Worm (Caenorhabditis elegans) whole organism, midembryonic: ENCODE data around the gene F59F5.5.

Experiments
- T22C8.4 ChIP-seq: fragments of 200-800 bp; sonication (Bioruptor generic); IDR thresholded peaks from 2 replicates; pipeline ENCODE4 v1.3.6; 2022; ENCODE audit warnings: missing genetic modification characterization, missing compliant biosample characterization
- cog-1 ChIP-seq: sonication (generic microtip); optimal IDR thresholded peaks from 2 replicates; lab custom pipeline; 2016; ENCODE audit warnings: missing genetic modification characterization, missing compliant biosample characterization
- flt-1 ChIP-seq: fragments of 200-800 bp; sonication (Bioruptor generic); IDR thresholded peaks from 2 replicates; pipeline ENCODE4 v1.3.6; 2022; ENCODE audit warnings: missing genetic modification characterization, missing compliant biosample characterization
- klf-2 ChIP-seq: fragments of 200-800 bp; sonication (Bioruptor generic); conservative IDR thresholded peaks from 2 replicates; pipeline ENCODE4 v1.3.6; 2022; ENCODE audit warnings: missing genetic modification reagents, missing genetic modification characterization, missing compliant biosample characterization
- med-1 ChIP-seq: sonication (generic microtip); optimal IDR thresholded peaks from 2 replicates; lab custom pipeline; 2017; ENCODE audit warnings: missing genetic modification characterization, mild to moderate bottlenecking, missing compliant biosample characterization, antibody characterized with exemption, missing genetic modification reagents; ENCODE audit not compliant: insufficient read depth
- ref-1 ChIP-seq: fragments of 200-800 bp; sonication (Bioruptor generic); conservative IDR thresholded peaks from 2 replicates; pipeline ENCODE4 v1.3.6; 2022; ENCODE audit warnings: missing genetic modification reagents, missing genetic modification characterization, missing compliant biosample characterization
- ztf-23 ChIP-seq: fragments of 200-800 bp; sonication (Bioruptor generic); IDR thresholded peaks from 2 replicates; pipeline ENCODE4 v1.3.6; 2022; ENCODE audit warnings: missing genetic modification reagents, missing genetic modification characterization, missing compliant biosample characterization

DNA sequence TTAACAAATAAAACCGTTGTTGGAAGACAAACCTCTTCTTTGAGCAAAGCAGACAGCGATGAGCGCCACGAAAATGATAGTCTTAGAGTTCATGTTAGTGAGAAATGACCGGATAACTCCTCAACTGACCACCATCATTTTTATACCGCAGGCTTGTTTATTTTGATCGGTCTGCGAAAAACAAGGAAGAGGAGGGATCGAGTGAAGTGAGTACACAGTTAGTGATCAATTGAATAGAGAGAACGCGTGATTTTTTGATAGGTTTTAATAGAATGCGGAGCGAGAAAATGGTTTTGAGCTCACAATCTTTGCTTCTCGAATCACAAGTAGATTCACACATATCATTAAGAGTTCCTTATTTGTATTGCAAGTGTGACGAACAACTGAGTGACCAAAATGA is 24.5 kb upstream of the F59F5.5 start, which contains the start of gene F14F3.4:
- TF ChIP-seq T22C8.4 (no peak), ref-1 (GFP tag; lab: Robert Waterston, UW) (no peak), med-1 (GFP tag; lab: Kevin White, UChicago) (no peak), flt-1 (GFP tag; lab: Robert Waterston, UW) (no peak), cog-1 (tag; lab: Kevin White, UChicago) (no peak), ztf-23 (no peak), klf-2 (GFP tag; lab: Robert Waterston, UW) (no peak)
